Fruit fly (Drosophila melanogaster) whole organism, pupa: ENCODE data around the gene Acsx3.

Source experiments
- CG10348 ChIP-seq: fragments of 200-800 bp; sonication (Bioruptor generic); IDR thresholded peaks from 2 replicates; pipeline ENCODE4 v1.3.6; 2022; ENCODE audit warnings: missing biosample characterization, missing genetic modification characterization
- CG12605 ChIP-seq: fragments of 200-800 bp; sonication (Bioruptor generic); IDR thresholded peaks from 2 replicates; pipeline ENCODE4 v1.3.6; 2022; ENCODE audit warnings: missing biosample characterization, missing genetic modification characterization
- CG13204 ChIP-seq: fragments of 200-800 bp; sonication (Bioruptor generic); optimal IDR thresholded peaks from 2 replicates; lab custom pipeline; 2018; ENCODE audit warnings: missing biosample characterization, mild to moderate bottlenecking, missing genetic modification characterization, moderate library complexity
- CG14655 ChIP-seq: fragments of 200-800 bp; sonication (Bioruptor generic); optimal IDR thresholded peaks from 3 replicates; lab custom pipeline; 2017; ENCODE audit warnings: mild to moderate bottlenecking, missing biosample characterization, missing genetic modification reagents, missing genetic modification characterization
- CG15710 ChIP-seq: fragments of 200-800 bp; sonication (Bioruptor generic); optimal IDR thresholded peaks from 2 replicates; lab custom pipeline; 2018; ENCODE audit warnings: missing biosample characterization, mild to moderate bottlenecking, missing genetic modification characterization, moderate library complexity
- CG17806 ChIP-seq: fragments of 200-800 bp; sonication (Bioruptor generic); optimal IDR thresholded peaks from 2 replicates; lab custom pipeline; 2018; ENCODE audit warnings: missing biosample characterization, mild to moderate bottlenecking, missing genetic modification characterization, moderate library complexity
- CG32121 ChIP-seq: fragments of 200-800 bp; sonication (Bioruptor generic); IDR thresholded peaks from 2 replicates; pipeline ENCODE4 v1.3.6; 2022; ENCODE audit warnings: missing biosample characterization, missing genetic modification characterization
- CG34367 ChIP-seq: fragments of 200-800 bp; sonication (Bioruptor generic); optimal IDR thresholded peaks from 2 replicates; lab custom pipeline; 2018; ENCODE audit warnings: missing biosample characterization, mild to moderate bottlenecking, missing genetic modification characterization
- CG4496 ChIP-seq: fragments of 200-800 bp; sonication (Bioruptor generic); IDR thresholded peaks from 3 replicates; pipeline ENCODE4 v1.3.6; 2022; ENCODE audit warnings: missing biosample characterization, missing genetic modification characterization
- CG8159 ChIP-seq: fragments of 200-800 bp; sonication (Bioruptor generic); optimal IDR thresholded peaks from 3 replicates; lab custom pipeline; 2018; ENCODE audit warnings: missing biosample characterization, mild to moderate bottlenecking, missing genetic modification characterization, moderate library complexity
- CG8301 ChIP-seq: fragments of 200-800 bp; sonication (Bioruptor generic); optimal IDR thresholded peaks from 2 replicates; lab custom pipeline; 2018; ENCODE audit warnings: missing biosample characterization, mild to moderate bottlenecking, missing genetic modification characterization
- CG9948 ChIP-seq: fragments of 200-800 bp; sonication (Bioruptor generic); optimal IDR thresholded peaks from 2 replicates; lab custom pipeline; 2018; ENCODE audit warnings: missing biosample characterization, mild to moderate bottlenecking, missing genetic modification characterization, moderate library complexity
- D1 ChIP-seq: fragments of 200-800 bp; sonication (Bioruptor generic); optimal IDR thresholded peaks from 2 replicates; lab custom pipeline; 2018; ENCODE audit warnings: missing biosample characterization, mild to moderate bottlenecking, missing genetic modification characterization, moderate library complexity
- EcR ChIP-seq: fragments of 200-800 bp; sonication (Bioruptor generic); optimal IDR thresholded peaks from 3 replicates; lab custom pipeline; 2019; ENCODE audit warnings: missing biosample characterization, missing genetic modification characterization, mild to moderate bottlenecking, moderate library complexity, missing genetic modification reagents
- Ets98B ChIP-seq: fragments of 200-800 bp; sonication (Bioruptor generic); IDR thresholded peaks from 2 replicates; pipeline ENCODE4 v1.3.6; 2022; ENCODE audit warnings: missing biosample characterization, missing genetic modification characterization
- Pif1A ChIP-seq: fragments of 200-800 bp; sonication (Bioruptor generic); optimal IDR thresholded peaks from 3 replicates; lab custom pipeline; 2016; ENCODE audit warnings: missing biosample characterization, missing genetic modification characterization
- Pif1B ChIP-seq: fragments of 200-800 bp; sonication (Bioruptor generic); optimal IDR thresholded peaks from 3 replicates; lab custom pipeline; 2016; ENCODE audit warnings: missing biosample characterization, missing genetic modification characterization
- Snoo ChIP-seq: fragments of 200-800 bp; sonication (Bioruptor generic); optimal IDR thresholded peaks from 3 replicates; lab custom pipeline; 2017; ENCODE audit warnings: missing biosample characterization, mild to moderate bottlenecking, missing genetic modification characterization, inconsistent platforms
- fd96Ca ChIP-seq: fragments of 200-800 bp; sonication (Bioruptor generic); IDR thresholded peaks from 3 replicates; pipeline ENCODE4 v1.3.6; 2022; ENCODE audit warnings: missing biosample characterization, missing genetic modification characterization
- gl ChIP-seq: fragments of 200-800 bp; sonication (Bioruptor generic); optimal IDR thresholded peaks from 2 replicates; lab custom pipeline; 2018; ENCODE audit warnings: missing biosample characterization, mild to moderate bottlenecking, missing genetic modification characterization
- rn ChIP-seq: fragments of 200-800 bp; sonication (Bioruptor generic); IDR thresholded peaks from 2 replicates; pipeline ENCODE4 v1.3.6; 2022; ENCODE audit warnings: missing biosample characterization, missing genetic modification characterization

The Acsx3 gene

DNA sequence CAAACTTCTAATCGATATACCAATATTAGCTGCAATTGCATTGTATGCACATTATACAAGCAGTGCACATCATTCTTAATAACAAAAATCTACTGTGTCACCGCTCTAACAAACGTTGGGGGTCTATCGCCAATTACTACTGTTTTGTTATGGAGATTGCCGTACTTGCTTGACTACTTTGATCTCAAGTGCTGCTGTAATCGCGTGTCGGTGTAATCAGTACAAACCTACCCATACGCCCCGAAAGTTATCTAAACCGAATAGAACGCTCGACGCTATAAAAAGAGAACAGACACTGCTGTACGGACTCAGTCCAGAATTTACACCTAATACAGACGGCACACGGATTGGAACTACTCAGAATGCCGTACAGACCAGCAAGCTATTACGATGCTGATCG, at the start of gene Acsx3:
TSS of gene Acsx3 (plus strand) at position 301 of the 400 bp plus-strand sequence.
- TF ChIP-seq CG32121 (GFP tag; lab: Robert Waterston, UW) (no peak), CG12605 (no peak), CG4496 (GFP tag; lab: Robert Waterston, UW) (no peak), Snoo (no peak), D1 (no peak), Pif1A (GFP tag; lab: Kevin White, UChicago) (no peak), Pif1B (GFP tag; lab: Kevin White, UChicago) (no peak), gl (tag; lab: Kevin White, UChicago) (no peak), CG10348 (no peak), CG17806 (no peak), CG8301 (tag; lab: Kevin White, UChicago) (no peak), CG8159 (no peak), fd96Ca (GFP tag; lab: Robert Waterston, UW) (no peak)

dm6 chr3R:19742893-19743292, 38.2 kb upstream of the Acsx3 start:
- TF ChIP-seq CG10348, result no peak
- no peak for TF ChIP-seq CG17806
- no peak for TF ChIP-seq Pif1A (GFP tag; lab: Kevin White, UChicago)
- TF ChIP-seq CG8301 (tag; lab: Kevin White, UChicago), result no peak
- TF ChIP-seq gl (tag; lab: Kevin White, UChicago), result no peak
- TF ChIP-seq CG8159, result no peak
- TF ChIP-seq CG4496 (GFP tag; lab: Robert Waterston, UW), result no peak
- no peak for TF ChIP-seq CG13204
- no peak for TF ChIP-seq D1
- no peak for TF ChIP-seq CG9948 (tag; lab: Kevin White, UChicago)

dm6 chr3R:19773125-19773524, 7.9 kb upstream of the Acsx3 start, which contains the start of gene Acsx1L:
Gene Acsx1L (minus strand): TSS chr3R:19773225.
- TF ChIP-seq CG14655 (GFP tag; lab: Kevin White, UChicago), result no peak
- no peak for TF ChIP-seq CG9948 (tag; lab: Kevin White, UChicago)

DNA sequence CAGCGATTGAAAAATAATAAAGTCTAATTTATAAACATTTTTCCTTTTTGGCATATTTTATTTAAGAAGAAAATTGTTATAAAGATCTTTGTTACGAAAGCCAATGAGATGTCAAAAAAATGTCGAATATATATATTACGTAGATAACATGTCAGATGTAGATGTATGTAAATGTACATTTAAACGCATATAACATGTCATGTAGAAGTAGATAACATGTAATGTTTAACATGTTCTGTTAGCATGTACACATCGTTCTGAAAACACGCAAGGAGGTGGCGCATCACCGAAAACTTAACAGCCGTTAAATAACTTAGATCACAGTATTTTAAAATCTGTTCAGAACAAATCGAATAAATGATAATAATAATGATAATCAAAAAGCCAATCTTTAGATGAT, 6.9 kb upstream of the Acsx3 start:
- TF ChIP-seq CG32121 (GFP tag; lab: Robert Waterston, UW) (no peak), CG13204 (no peak), CG10348 (no peak), Pif1B (GFP tag; lab: Kevin White, UChicago) (no peak), D1 (no peak), Snoo (no peak), CG4496 (GFP tag; lab: Robert Waterston, UW) (no peak), CG34367 (no peak), CG17806 (no peak), fd96Ca (GFP tag; lab: Robert Waterston, UW) (no peak), CG12605 (no peak), rn (no peak), CG8159 (no peak), Pif1A (GFP tag; lab: Kevin White, UChicago) (no peak), CG8301 (tag; lab: Kevin White, UChicago) (no peak), gl (tag; lab: Kevin White, UChicago) (no peak), EcR (GFP tag; lab: Kevin White, UChicago) (no peak), Ets98B (no peak), CG9948 (tag; lab: Kevin White, UChicago) (no peak)

- TF ChIP-seq EcR (GFP tag; lab: Kevin White, UChicago) (no peak), CG17806 (no peak), CG9948 (tag; lab: Kevin White, UChicago) (no peak), Snoo (no peak), CG12605 (no peak), CG32121 (GFP tag; lab: Robert Waterston, UW) (no peak), D1 (no peak), Pif1A (GFP tag; lab: Kevin White, UChicago) (no peak)
- TF ChIP-seq, all 21 proteins: peak for 0
Observed at dm6 chr3R:19777180-19777579, 3.9 kb upstream of the Acsx3 start, which contains the start of gene Acsx1R. Gene Acsx1R (minus strand): TSS chr3R:19777280.

DNA sequence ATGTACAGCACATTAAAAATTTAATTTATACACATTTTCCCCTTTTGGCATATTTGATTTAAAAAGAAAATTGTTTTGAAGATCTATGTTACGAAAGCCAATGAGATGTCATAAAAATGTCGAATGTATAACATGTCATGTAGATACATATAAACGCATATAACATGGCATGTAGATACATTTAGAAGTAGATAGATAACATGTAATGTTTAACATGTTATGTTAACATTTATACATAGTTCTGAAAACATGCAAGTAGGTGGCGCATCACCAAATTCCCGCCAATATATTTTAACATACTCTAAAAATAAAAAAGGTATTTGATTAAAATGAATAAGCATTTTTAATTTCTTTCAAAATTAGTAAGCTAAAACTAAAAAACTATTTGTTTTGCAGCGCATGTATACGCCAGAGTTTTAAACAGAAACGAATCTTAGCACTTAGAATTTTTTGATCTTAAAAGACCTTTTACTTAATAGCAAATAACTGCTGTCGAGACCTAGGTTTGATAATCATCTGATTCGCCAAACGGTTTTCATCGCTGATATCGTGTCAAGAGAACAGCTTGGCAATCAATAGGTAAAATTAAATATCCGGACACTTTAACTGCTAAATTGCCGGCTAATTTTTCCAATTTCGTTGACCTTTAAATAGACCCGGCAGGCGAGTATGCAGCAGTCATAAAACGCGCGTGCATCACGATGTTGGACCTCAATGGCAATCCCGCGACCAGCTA, 2.8 kb upstream of the Acsx3 start, which contains the start of gene Acsx2:
TSS of gene Acsx2 (plus strand) at position 686 of the 736 bp plus-strand sequence.
- no peak for TF ChIP-seq Pif1B (GFP tag; lab: Kevin White, UChicago)
- no peak for TF ChIP-seq fd96Ca (GFP tag; lab: Robert Waterston, UW)
- TF ChIP-seq rn, result no peak
- TF ChIP-seq Snoo, result no peak
- TF ChIP-seq CG17806, result no peak
- TF ChIP-seq CG10348, result no peak
- no peak for TF ChIP-seq CG8159
- no peak for TF ChIP-seq CG34367
- no peak for TF ChIP-seq gl (tag; lab: Kevin White, UChicago)
- TF ChIP-seq CG15710 (tag; lab: Kevin White, UChicago), result no peak
- TF ChIP-seq Ets98B, result no peak

DNA sequence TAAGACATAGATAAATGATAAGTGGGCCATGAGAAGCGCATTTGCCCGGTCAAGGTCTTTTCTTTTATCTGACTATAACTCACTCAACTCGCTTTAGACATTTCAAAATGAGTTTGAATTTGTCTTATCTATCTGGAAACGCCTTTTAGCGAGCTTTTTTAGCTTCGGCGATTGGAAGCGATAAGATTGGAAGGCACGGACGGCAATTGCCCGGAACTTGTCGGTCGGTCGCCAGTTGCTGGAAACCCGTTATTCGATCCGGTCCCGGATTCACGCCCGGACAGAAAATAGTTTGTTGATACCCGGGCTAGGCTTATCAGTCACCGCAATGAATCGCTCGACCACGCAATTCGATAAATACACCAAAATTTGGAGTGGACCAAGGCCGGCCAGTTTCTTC, 2.2 kb downstream of the Acsx3 start, which contains the start of gene Acsx4:
TSS of gene Acsx4 (plus strand) at position 233 of the 400 bp plus-strand sequence.
- no peak for TF ChIP-seq CG17806
- no peak for TF ChIP-seq CG13204
